Worm (Caenorhabditis elegans) whole organism, late embryonic: Measurements from ENCODE around the gene srh-138.

Experiments used
- ama-1 ChIP-seq: fragments of 150-350 bp; optimal IDR thresholded peaks from 2 replicates; lab custom pipeline; 2014
- ceh-6 ChIP-seq: fragments of 200-800 bp; sonication (Bioruptor generic); optimal IDR thresholded peaks from 2 replicates; lab custom pipeline; 2018; ENCODE audit warnings: mild to moderate bottlenecking, missing genetic modification characterization, missing compliant biosample characterization
- tbx-2 ChIP-seq: sonication (generic microtip); optimal IDR thresholded peaks from 2 replicates; lab custom pipeline; 2016; ENCODE audit warnings: missing genetic modification characterization, missing compliant biosample characterization

ce11 chrV:16467840-16468239, 3.0 kb downstream of the srh-138 start, which contains the start of gene sru-44:
- TF ChIP-seq ama-1 (no peak), ceh-6 (GFP tag; lab: Kevin White, UChicago) (no peak), tbx-2 (tag; lab: Kevin White, UChicago) (no peak)
